Fruit fly (Drosophila melanogaster): ENCODE measurements around the gene CG13048.

DNA sequence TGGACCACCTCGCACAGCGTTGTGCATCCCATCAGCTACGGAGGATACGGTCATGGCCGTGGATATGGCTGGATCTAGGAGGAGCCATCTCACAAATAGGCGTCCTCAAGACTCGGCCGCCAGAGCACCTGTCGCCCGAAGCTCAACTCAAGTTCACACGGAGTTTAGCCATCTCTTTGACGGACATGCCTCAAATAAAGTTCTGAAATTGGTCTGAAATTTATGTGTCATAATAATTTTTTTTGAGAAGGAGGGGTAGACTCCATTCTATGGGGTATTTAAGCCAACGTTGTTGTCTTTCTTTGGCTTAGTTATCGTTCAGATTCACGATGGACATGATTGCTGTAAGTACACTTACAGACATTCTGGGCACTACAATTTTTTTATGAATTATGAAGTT, 20.7 kb downstream of the CG13048 start, which contains the start of gene CG13070:
- TF ChIP-seq CG16779 (tag; optimal IDR thresholded peaks at IDR 0.05) (no peak), CG8119 (GFP tag; IDR thresholded peaks at IDR 0.05) (no peak), CG3032 (tag; optimal IDR thresholded peaks at IDR 0.05) (no peak), CG6792 (GFP tag; optimal IDR thresholded peaks at IDR 0.05) (no peak)

Measured in whole organism, prepupa.